Fruit fly (Drosophila melanogaster) whole organism, embryonic: Measurements from ENCODE around the gene CG10137.

Experiments used
- Ada2b ChIP-seq: fragments of 200-800 bp; sonication (Bioruptor generic); IDR thresholded peaks from 2 replicates; pipeline ENCODE4 v1.3.6; 2022; ENCODE audit warnings: missing biosample characterization, missing genetic modification characterization
- Awh ChIP-seq: fragments of 200-800 bp; sonication (Bioruptor generic); IDR thresholded peaks from 2 replicates; pipeline ENCODE4, ENCODE4 v1.3.6; 2022; ENCODE audit warnings: missing biosample characterization, missing genetic modification characterization
- BtbVII ChIP-seq: fragments of 200-800 bp; sonication (Bioruptor generic); optimal IDR thresholded peaks from 3 replicates; lab custom pipeline; 2017; ENCODE audit warnings: missing biosample characterization, mild to moderate bottlenecking, missing genetic modification characterization
- C15 ChIP-seq: fragments of 200-800 bp; sonication (Bioruptor generic); IDR thresholded peaks from 3 replicates; pipeline ENCODE4 v1.3.6; 2022; ENCODE audit warnings: missing biosample characterization, missing genetic modification characterization
- CG11093 ChIP-seq: fragments of 200-800 bp; sonication (Bioruptor generic); IDR thresholded peaks from 3 replicates; pipeline ENCODE4 v1.3.6; 2022; ENCODE audit warnings: missing biosample characterization, missing genetic modification characterization
- CG11560 ChIP-seq: fragments of 200-800 bp; sonication (Bioruptor generic); IDR thresholded peaks from 3 replicates; pipeline ENCODE4 v1.3.6; 2022; ENCODE audit warnings: missing biosample characterization, missing genetic modification characterization
- CG13775 ChIP-seq: fragments of 200-800 bp; sonication (Bioruptor generic); optimal IDR thresholded peaks from 3 replicates; lab custom pipeline; 2017; ENCODE audit warnings: missing biosample characterization, mild to moderate bottlenecking, missing genetic modification characterization
- CG1529 ChIP-seq: fragments of 200-800 bp; sonication (Bioruptor generic); optimal IDR thresholded peaks from 3 replicates; lab custom pipeline; 2018; ENCODE audit warnings: missing biosample characterization, missing genetic modification characterization
- CG15479 ChIP-seq: fragments of 200-800 bp; sonication (Bioruptor generic); optimal IDR thresholded peaks from 3 replicates; lab custom pipeline; 2019; ENCODE audit warnings: missing biosample characterization, mild to moderate bottlenecking, missing genetic modification characterization, moderate library complexity
- CG16815 ChIP-seq: fragments of 200-800 bp; sonication (Bioruptor generic); optimal IDR thresholded peaks from 3 replicates; lab custom pipeline; 2017; ENCODE audit warnings: missing biosample characterization, mild to moderate bottlenecking, missing genetic modification characterization
- CG18011 ChIP-seq: fragments of 200-800 bp; sonication (Bioruptor generic); optimal IDR thresholded peaks from 2 replicates; lab custom pipeline; 2017; ENCODE audit warnings: missing biosample characterization, missing genetic modification characterization, mild to moderate bottlenecking, moderate library complexity, missing genotype
- CG2199 ChIP-seq: fragments of 200-800 bp; sonication (Bioruptor generic); IDR thresholded peaks from 3 replicates; pipeline ENCODE4 v1.3.6; 2022; ENCODE audit warnings: missing biosample characterization, missing genetic modification characterization
- CG3065 ChIP-seq: fragments of 200-800 bp; sonication (Bioruptor generic); optimal IDR thresholded peaks from 2 replicates; lab custom pipeline; 2016; ENCODE audit warnings: missing biosample characterization, missing genetic modification characterization
- CG31388 ChIP-seq: fragments of 200-800 bp; sonication (Bioruptor generic); optimal IDR thresholded peaks from 2 replicates; lab custom pipeline; 2016; ENCODE audit warnings: missing biosample characterization, missing genetic modification characterization
- CG32532 ChIP-seq: fragments of 200-800 bp; sonication (Bioruptor generic); IDR thresholded peaks from 2 replicates; pipeline ENCODE4 v1.3.6; 2022; ENCODE audit warnings: missing biosample characterization, missing genetic modification characterization
- CG6689 ChIP-seq: fragments of 200-800 bp; sonication (Bioruptor generic); IDR thresholded peaks from 2 replicates; pipeline ENCODE4 v1.3.6; 2022; ENCODE audit warnings: missing biosample characterization, missing genetic modification characterization
- CG7963 ChIP-seq: fragments of 200-800 bp; sonication (Bioruptor generic); IDR thresholded peaks from 3 replicates; pipeline ENCODE4 v1.3.6; 2022; ENCODE audit warnings: missing biosample characterization, missing genetic modification characterization; ENCODE audit not compliant: partially characterized antibody
- CG8290 ChIP-seq, 3 experiments: fragments of 200-800 bp; sonication (Bioruptor generic); optimal IDR thresholded peaks; 2 replicates each; lab custom pipeline; 2016 to 2019; ENCODE audit warnings: missing biosample characterization in 3 of 3, missing genetic modification characterization in 3 of 3, mild to moderate bottlenecking in 2 of 3, moderate library complexity in 1 of 3
- CG9797 ChIP-seq: fragments of 200-800 bp; sonication (Bioruptor generic); optimal IDR thresholded peaks from 3 replicates; lab custom pipeline; 2018; ENCODE audit warnings: missing biosample characterization, mild to moderate bottlenecking, missing genetic modification characterization
- Dad ChIP-seq: fragments of 200-800 bp; sonication (Bioruptor generic); optimal IDR thresholded peaks from 3 replicates; lab custom pipeline; 2016; ENCODE audit warnings: missing biosample characterization, missing genetic modification characterization
- Dref ChIP-seq: fragments of 200-800 bp; sonication (Bioruptor generic); IDR thresholded peaks from 2 replicates; pipeline ENCODE4 v1.3.6; 2022; ENCODE audit warnings: missing biosample characterization, missing genetic modification characterization
- H15 ChIP-seq: fragments of 200-800 bp; sonication (Bioruptor generic); IDR thresholded peaks from 3 replicates; pipeline ENCODE4 v1.3.6; 2022; ENCODE audit warnings: missing biosample characterization, missing genetic modification characterization
- Hmx ChIP-seq: fragments of 200-800 bp; sonication (Bioruptor generic); optimal IDR thresholded peaks from 2 replicates; lab custom pipeline; 2016; ENCODE audit warnings: missing biosample characterization, missing genetic modification characterization
- Mes4 ChIP-seq: fragments of 200-800 bp; sonication (Bioruptor generic); optimal IDR thresholded peaks from 2 replicates; lab custom pipeline; 2016; ENCODE audit warnings: missing biosample characterization, missing genetic modification characterization
- Nf-YC ChIP-seq: fragments of 200-800 bp; optimal IDR thresholded peaks from 3 replicates; lab custom pipeline; 2019; ENCODE audit warnings: missing biosample characterization, mild to moderate bottlenecking, missing genetic modification characterization, moderate library complexity
- Optix ChIP-seq: fragments of 200-800 bp; sonication (Bioruptor generic); IDR thresholded peaks from 3 replicates; pipeline ENCODE4 v1.3.6; 2022; ENCODE audit warnings: missing biosample characterization, missing genetic modification characterization
- Ravus ChIP-seq: fragments of 200-800 bp; sonication (Bioruptor generic); IDR thresholded peaks from 2 replicates; pipeline ENCODE4 v1.3.6; 2022; ENCODE audit warnings: missing biosample characterization, missing genetic modification characterization
- Rx ChIP-seq: fragments of 200-800 bp; sonication (Bioruptor generic); IDR thresholded peaks from 2 replicates; pipeline ENCODE4 v1.3.6; 2022; ENCODE audit warnings: missing biosample characterization, missing genetic modification characterization
- Side ChIP-seq: fragments of 200-800 bp; sonication (Bioruptor generic); optimal IDR thresholded peaks from 2 replicates; lab custom pipeline; 2016; ENCODE audit warnings: missing biosample characterization, missing genetic modification characterization
- bsh ChIP-seq, 2 experiments: fragments of 200-800 bp; sonication (Bioruptor generic); optimal IDR thresholded peaks; 2 replicates each; lab custom pipeline; 2017 to 2018; ENCODE audit warnings: mild to moderate bottlenecking in 2 of 2, missing biosample characterization in 2 of 2, missing genetic modification characterization in 2 of 2, moderate library complexity in 1 of 2
- cg ChIP-seq: fragments of 200-800 bp; sonication (Bioruptor generic); optimal IDR thresholded peaks from 3 replicates; lab custom pipeline; 2019; ENCODE audit warnings: missing biosample characterization, mild to moderate bottlenecking, missing genetic modification characterization, moderate library complexity
- chm ChIP-seq: fragments of 200-800 bp; sonication (Bioruptor generic); IDR thresholded peaks from 2 replicates; pipeline ENCODE4 v1.3.6; 2022; ENCODE audit warnings: missing biosample characterization, missing genetic modification characterization
- croc ChIP-seq: fragments of 200-800 bp; sonication (Bioruptor generic); conservative IDR thresholded peaks from 3 replicates; pipeline ENCODE4 v1.3.6; 2022; ENCODE audit warnings: missing biosample characterization, missing genetic modification characterization
- fd64A ChIP-seq: fragments of 200-800 bp; sonication (Bioruptor generic); optimal IDR thresholded peaks from 3 replicates; lab custom pipeline; 2018; ENCODE audit warnings: missing biosample characterization, mild to moderate bottlenecking, missing genetic modification characterization
- fd96Cb ChIP-seq: fragments of 200-800 bp; sonication (Bioruptor generic); optimal IDR thresholded peaks from 2 replicates; lab custom pipeline; 2018; ENCODE audit warnings: missing biosample characterization, mild to moderate bottlenecking, missing genetic modification characterization, moderate library complexity
- hkb ChIP-seq, 2 experiments: fragments of 200-800 bp in 1 of 2; fragments of >200 bp in 1 of 2; sonication (Bioruptor generic) in 1 of 2; IDR thresholded peaks in 1 of 2; optimal IDR thresholded peaks in 1 of 2; 2 replicates each; pipeline versions ENCODE4 v1.3.6 to Lab custom; 2017 to 2022; ENCODE audit warnings: missing biosample characterization in 1 of 2, missing genetic modification characterization in 1 of 2
- klu ChIP-seq: fragments of 200-800 bp; sonication (Bioruptor generic); IDR thresholded peaks from 2 replicates; pipeline ENCODE4 v1.3.6; 2022; ENCODE audit warnings: missing biosample characterization, missing genetic modification characterization
- lbe ChIP-seq: fragments of 200-800 bp; sonication (Bioruptor generic); optimal IDR thresholded peaks from 2 replicates; lab custom pipeline; 2016; ENCODE audit warnings: missing biosample characterization, mild to moderate bottlenecking, missing genetic modification characterization
- nerfin-2 ChIP-seq: fragments of 200-800 bp; sonication (Bioruptor generic); IDR thresholded peaks from 2 replicates; pipeline ENCODE4 v1.3.6; 2022; ENCODE audit warnings: missing biosample characterization, missing genetic modification characterization; ENCODE audit not compliant: partially characterized antibody
- sens ChIP-seq: fragments of 200-800 bp; sonication (Bioruptor generic); peaks from one replicate; lab custom pipeline; 2016; ENCODE audit warnings: missing biosample characterization, missing genetic modification characterization
- sqz ChIP-seq: fragments of 200-800 bp; sonication (Bioruptor generic); optimal IDR thresholded peaks from 3 replicates; lab custom pipeline; 2018; ENCODE audit warnings: missing biosample characterization, mild to moderate bottlenecking, missing genetic modification characterization
- stc ChIP-seq: fragments of 200-800 bp; sonication (Bioruptor generic); IDR thresholded peaks from 2 replicates; pipeline ENCODE4 v1.3.6; 2022; ENCODE audit warnings: missing biosample characterization, missing genetic modification characterization
- tin ChIP-seq: fragments of 200-800 bp; sonication (Bioruptor generic); optimal IDR thresholded peaks from 3 replicates; lab custom pipeline; 2016; ENCODE audit warnings: missing biosample characterization, missing genetic modification characterization
- tll ChIP-seq, 2 experiments: fragments of 200-800 bp in 1 of 2; fragments of >200 bp in 1 of 2; sonication (Bioruptor generic) in 1 of 2; optimal IDR thresholded peaks; 2 replicates each; lab custom pipeline; 2017 to 2019; ENCODE audit warnings: missing biosample characterization in 2 of 2, missing genetic modification characterization in 2 of 2, mild to moderate bottlenecking in 1 of 2, moderate library complexity in 1 of 2
- tna ChIP-seq: fragments of 200-800 bp; sonication (Bioruptor generic); IDR thresholded peaks from 2 replicates; pipeline ENCODE4 v1.3.6; 2022; ENCODE audit warnings: missing biosample characterization, missing genetic modification characterization; ENCODE audit not compliant: partially characterized antibody
- twi ChIP-seq: fragments of 200-800 bp; optimal IDR thresholded peaks from 2 replicates; lab custom pipeline; 2019; ENCODE audit warnings: missing biosample characterization, mild to moderate bottlenecking, missing genetic modification characterization, moderate library complexity
- unc-4 ChIP-seq: fragments of 200-800 bp; sonication (Bioruptor generic); IDR thresholded peaks from 2 replicates; pipeline ENCODE4 v1.3.6; 2022; ENCODE audit warnings: missing biosample characterization, missing genetic modification characterization; ENCODE audit not compliant: partially characterized antibody
- unpg ChIP-seq: fragments of 200-800 bp; sonication (Bioruptor generic); optimal IDR thresholded peaks from 3 replicates; lab custom pipeline; 2018; ENCODE audit warnings: missing biosample characterization, mild to moderate bottlenecking, missing genetic modification characterization, moderate library complexity

CG10137 gene

DNA sequence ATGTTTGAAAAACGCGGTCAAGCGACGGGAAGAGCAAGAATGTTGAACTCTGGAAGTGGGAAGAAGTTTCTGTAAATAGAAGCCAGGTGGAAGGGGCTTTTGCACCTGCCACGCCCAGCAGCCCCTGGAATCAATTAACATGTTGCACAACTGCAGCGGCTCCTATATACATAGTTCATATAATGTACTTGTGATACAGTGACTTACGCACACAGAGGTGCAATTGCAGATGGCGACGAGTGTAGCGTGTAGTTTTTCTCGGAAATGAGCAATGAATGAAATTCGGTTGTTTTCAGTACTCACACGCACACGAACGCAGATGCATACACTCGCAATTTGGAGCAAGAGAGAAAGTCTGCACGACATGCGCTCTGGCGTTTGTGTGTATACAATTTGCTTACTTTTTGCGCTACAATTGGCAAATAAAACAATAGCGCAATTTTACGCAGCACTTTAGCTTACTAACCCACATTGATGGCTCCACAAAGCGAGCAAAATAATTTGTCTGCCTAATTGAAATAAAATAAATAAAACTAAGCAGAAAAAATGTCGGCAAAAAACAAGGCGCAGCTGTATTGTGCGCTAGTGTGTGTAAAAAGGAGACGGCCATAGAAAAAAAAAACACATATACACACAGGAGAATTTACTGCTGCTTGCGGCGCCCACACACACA, 49.9 kb downstream of the CG10137 start (continued):
- TF ChIP-seq tll (GFP tag; optimal IDR thresholded peaks at IDR 0.05; lab: Kevin White, UChicago) (peak in 1 of 2 experiments; percentile 60), croc (no peak), sqz (GFP tag; lab: Kevin White, UChicago) (peak; percentile 99), lbe (GFP tag; lab: Kevin White, UChicago) (peak; percentile 38), bsh (GFP tag; optimal IDR thresholded peaks at IDR 0.05; lab: Kevin White, UChicago) (peak in 1 of 2 experiments; percentile 1), Rx (GFP tag; lab: Robert Waterston, UW) (no peak), CG8290 (GFP tag; optimal IDR thresholded peaks at IDR 0.05; lab: Kevin White, UChicago) (no peak), CG8290 (tag; optimal IDR thresholded peaks at IDR 0.05; lab: Kevin White, UChicago) (peak in 1 of 2 experiments; percentile 11), tin (GFP tag; lab: Kevin White, UChicago) (no peak), CG15479 (GFP tag; lab: Kevin White, UChicago) (peak; percentile 93), Awh (no peak), Dad (GFP tag; lab: Kevin White, UChicago) (no peak), H15 (GFP tag; lab: Robert Waterston, UW) (no peak), C15 (GFP tag; lab: Robert Waterston, UW) (no peak), cg (GFP tag; lab: Kevin White, UChicago) (peak; percentile 81), Nf-YC (tag; lab: Kevin White, UChicago) (no peak), chm (GFP tag; lab: Robert Waterston, UW) (no peak), stc (no peak), unc-4 (GFP tag; lab: Robert Waterston, UW) (0 out of 2 replicates have a peak, but pooled peaks have one; percentile 23), CG16815 (GFP tag; lab: Kevin White, UChicago) (no peak), Ada2b (GFP tag; lab: Robert Waterston, UW) (no peak), CG32532 (GFP tag; lab: Robert Waterston, UW) (no peak), CG13775 (GFP tag; lab: Kevin White, UChicago) (no peak), CG11560 (tag; lab: Robert Waterston, UW) (no peak), BtbVII (GFP tag; lab: Kevin White, UChicago) (peak; percentile 49), sens (GFP tag; lab: Kevin White, UChicago) (peak; percentile 73), CG2199 (GFP tag; lab: Robert Waterston, UW) (no peak)
- TF ChIP-seq, all 482 proteins: peak for 35

DNA sequence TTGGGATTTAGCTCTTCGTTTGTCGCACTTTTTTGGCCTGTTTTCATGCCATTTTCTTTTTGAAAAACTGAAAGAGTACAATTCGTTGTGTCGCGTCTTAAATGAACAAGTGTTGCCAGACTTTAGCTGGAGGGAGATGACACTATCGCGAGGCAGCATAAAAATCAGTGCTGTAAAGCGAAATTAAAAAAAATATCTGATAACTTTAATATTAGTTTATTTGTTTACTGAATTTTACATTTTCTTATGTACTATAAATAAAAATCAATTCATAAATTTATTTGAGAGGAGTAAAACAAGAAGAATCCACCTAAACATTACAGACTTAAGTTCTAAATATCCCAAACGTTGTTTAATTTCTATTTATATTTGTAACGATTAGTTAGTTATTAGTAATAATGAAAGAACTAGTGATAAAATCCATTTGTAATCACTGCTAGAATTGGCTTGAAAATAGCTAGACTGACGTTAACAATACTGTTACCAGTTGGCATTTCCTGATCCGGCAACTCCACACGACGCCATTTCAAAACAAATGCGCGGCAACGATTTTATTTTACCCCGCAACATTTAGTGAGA, 50.8 kb downstream of the CG10137 start, which contains the start of the genes spi and msb1l:
Gene spi (minus strand): TSS at position 129 of the 579 bp plus-strand sequence.
Gene msb1l (plus strand): TSS at position 515 of the 579 bp plus-strand sequence.
- TF ChIP-seq Mes4 (no peak), CG1529 (GFP tag; lab: Kevin White, UChicago) (no peak), hkb (optimal IDR thresholded peaks at IDR 0.05; lab: Kevin White, UChicago) (peak; percentile 41), hkb (GFP tag; IDR thresholded peaks at IDR 0.05; lab: Robert Waterston, UW) (no peak), unpg (GFP tag; lab: Kevin White, UChicago) (no peak), tna (GFP tag; lab: Robert Waterston, UW) (no peak), Ravus (no peak), fd64A (GFP tag; lab: Kevin White, UChicago) (no peak), nerfin-2 (GFP tag; lab: Robert Waterston, UW) (no peak), Dref (GFP tag; lab: Robert Waterston, UW) (peak; percentile 33; the same call in 1 of the 2 replicates), CG6689 (GFP tag; lab: Robert Waterston, UW) (peak; percentile 22; the same call in 1 of the 2 replicates), Hmx (no peak), twi (tag; lab: Kevin White, UChicago) (peak; percentile 21), Optix (GFP tag; lab: Robert Waterston, UW) (no peak), CG31388 (GFP tag; lab: Kevin White, UChicago) (no peak), CG7963 (no peak), CG11093 (GFP tag; lab: Robert Waterston, UW) (no peak), Side (GFP tag; lab: Kevin White, UChicago) (no peak), CG9797 (GFP tag; lab: Kevin White, UChicago) (peak; percentile 33), klu (GFP tag; lab: Robert Waterston, UW) (0 out of 2 replicates have a peak, but pooled peaks have one; percentile 35), CG3065 (GFP tag; lab: Kevin White, UChicago) (no peak), fd96Cb (tag; lab: Kevin White, UChicago) (peak; percentile 45), CG18011 (GFP tag; lab: Kevin White, UChicago) (no peak)
